Worm (Caenorhabditis elegans) whole organism, young adult: Measurements from ENCODE around the gene moe-3.

Source experiments
- B0035.1 ChIP-seq: sonication (generic microtip); optimal IDR thresholded peaks from 2 replicates; lab custom pipeline; 2016; ENCODE audit warnings: missing genetic modification characterization, mild to moderate bottlenecking, missing compliant biosample characterization, missing genotype, missing genetic modification reagents
- B0336.3 ChIP-seq: fragments of 200-800 bp; sonication (Bioruptor generic); IDR thresholded peaks from 2 replicates; pipeline ENCODE4 v1.3.6; 2022; ENCODE audit warnings: missing genetic modification characterization, missing compliant biosample characterization
- D2030.7 ChIP-seq: fragments of 200-800 bp; sonication (Bioruptor generic); IDR thresholded peaks from 2 replicates; pipeline ENCODE4 v1.3.6; 2022; ENCODE audit warnings: missing genetic modification reagents, missing genetic modification characterization, missing compliant biosample characterization
- F10E7.11 ChIP-seq: sonication (generic microtip); optimal IDR thresholded peaks from 2 replicates; lab custom pipeline; 2017; ENCODE audit warnings: mild to moderate bottlenecking, missing genetic modification characterization, moderate library complexity, missing compliant biosample characterization
- F33H1.4 ChIP-seq: fragments of 200-800 bp; sonication (Bioruptor generic); IDR thresholded peaks from 2 replicates; pipeline ENCODE4 v1.3.6; 2022; ENCODE audit warnings: missing genetic modification reagents, missing genetic modification characterization, missing compliant biosample characterization
- F49E8.2 ChIP-seq: sonication (generic microtip); optimal IDR thresholded peaks from 3 replicates; lab custom pipeline; 2017; ENCODE audit warnings: missing genetic modification characterization, mild to moderate bottlenecking, missing compliant biosample characterization, antibody characterized with exemption, moderate library complexity; ENCODE audit not compliant: insufficient read depth
- K11D2.4 ChIP-seq: fragments of 200-800 bp; sonication (Bioruptor generic); IDR thresholded peaks from 2 replicates; pipeline ENCODE4 v1.3.6; 2022; ENCODE audit warnings: missing genetic modification reagents, missing genetic modification characterization, missing compliant biosample characterization
- Y56A3A.18 ChIP-seq: fragments of 200-800 bp; sonication (Bioruptor generic); IDR thresholded peaks from 2 replicates; pipeline ENCODE4 v1.3.6; 2022; ENCODE audit warnings: missing genetic modification reagents, missing genetic modification characterization, missing compliant biosample characterization
- Y67H2A.10 ChIP-seq: fragments of 200-800 bp; sonication (Bioruptor generic); conservative IDR thresholded peaks from 2 replicates; pipeline ENCODE4 v1.3.6; 2022; ENCODE audit warnings: missing genetic modification reagents, missing genetic modification characterization, missing compliant biosample characterization
- Y95B8A.8 ChIP-seq: fragments of 200-800 bp; sonication (Bioruptor generic); IDR thresholded peaks from 2 replicates; pipeline ENCODE4 v1.3.6; 2022; ENCODE audit warnings: missing genetic modification reagents, missing genetic modification characterization, missing compliant biosample characterization
- ZK185.1 ChIP-seq: sonication (generic microtip); optimal IDR thresholded peaks from 2 replicates; lab custom pipeline; 2016; ENCODE audit warnings: mild to moderate bottlenecking, missing genetic modification characterization, missing compliant biosample characterization; ENCODE audit not compliant: poor library complexity, severe bottlenecking
- akir-1 ChIP-seq: fragments of 200-800 bp; sonication (Bioruptor generic); optimal IDR thresholded peaks from 2 replicates; lab custom pipeline; 2018; ENCODE audit warnings: mild to moderate bottlenecking, missing genetic modification characterization, moderate library complexity, missing compliant biosample characterization
- aptf-3 ChIP-seq: fragments of 200-800 bp; sonication (Bioruptor generic); IDR thresholded peaks from 2 replicates; pipeline ENCODE4 v1.3.6; 2022; ENCODE audit warnings: missing genetic modification characterization, missing compliant biosample characterization
- atf-7 ChIP-seq: sonication (generic microtip); optimal IDR thresholded peaks from 2 replicates; lab custom pipeline; 2017; ENCODE audit warnings: mild to moderate bottlenecking, missing genetic modification characterization, missing compliant biosample characterization
- athp-1 ChIP-seq: sonication (generic microtip); optimal IDR thresholded peaks from 2 replicates; lab custom pipeline; 2017; ENCODE audit warnings: mild to moderate bottlenecking, missing genetic modification characterization, missing compliant biosample characterization
- attf-5 ChIP-seq: fragments of 200-800 bp; sonication (Bioruptor generic); optimal IDR thresholded peaks from 2 replicates; lab custom pipeline; 2018; ENCODE audit warnings: mild to moderate bottlenecking, missing genetic modification characterization, missing compliant biosample characterization
- ceh-58 ChIP-seq: fragments of 200-800 bp; sonication (Bioruptor generic); IDR thresholded peaks from 2 replicates; pipeline ENCODE4 v1.3.6; 2022; ENCODE audit warnings: missing genetic modification characterization, missing compliant biosample characterization
- ceh-91 ChIP-seq: fragments of 200-800 bp; sonication (Bioruptor generic); IDR thresholded peaks from 2 replicates; pipeline ENCODE4 v1.3.6; 2022; ENCODE audit warnings: missing genetic modification reagents, missing genetic modification characterization, missing compliant biosample characterization
- chd-7 ChIP-seq: sonication (generic microtip); optimal IDR thresholded peaks from 2 replicates; lab custom pipeline; 2016; ENCODE audit warnings: mild to moderate bottlenecking, missing genetic modification characterization, moderate library complexity, missing compliant biosample characterization
- egl-18 ChIP-seq: fragments of 200-800 bp; sonication (Bioruptor generic); IDR thresholded peaks from 2 replicates; pipeline ENCODE4 v1.3.6; 2022; ENCODE audit warnings: missing genetic modification reagents, missing genetic modification characterization, missing compliant biosample characterization
- egrh-3 ChIP-seq: fragments of 200-800 bp; sonication (Bioruptor generic); IDR thresholded peaks from 2 replicates; pipeline ENCODE4 v1.3.6; 2022; ENCODE audit warnings: missing genetic modification reagents, missing genetic modification characterization, missing compliant biosample characterization
- him-1 ChIP-seq: sonication (generic microtip); optimal IDR thresholded peaks from 2 replicates; lab custom pipeline; 2016; ENCODE audit warnings: missing genotype, missing genetic modification reagents, missing genetic modification characterization, missing compliant biosample characterization
- hlh-12 ChIP-seq: sonication (generic microtip); optimal IDR thresholded peaks from 2 replicates; lab custom pipeline; 2016; ENCODE audit warnings: missing genetic modification characterization, missing compliant biosample characterization
- hlh-26 ChIP-seq: fragments of 200-800 bp; sonication (Bioruptor generic); conservative IDR thresholded peaks from 2 replicates; pipeline ENCODE4 v1.3.6; 2022; ENCODE audit warnings: missing genetic modification reagents, missing genetic modification characterization, missing compliant biosample characterization
- hmg-1.2 ChIP-seq: fragments of 200-800 bp; sonication (Bioruptor generic); IDR thresholded peaks from 2 replicates; pipeline ENCODE4 v1.3.6; 2022; ENCODE audit warnings: missing genetic modification reagents, missing genetic modification characterization, missing compliant biosample characterization
- hmg-20 ChIP-seq: fragments of 200-800 bp; sonication (Bioruptor generic); IDR thresholded peaks from 2 replicates; pipeline ENCODE4 v1.3.6; 2022; ENCODE audit warnings: missing genetic modification reagents, missing genetic modification characterization, missing compliant biosample characterization
- let-526 ChIP-seq: fragments of 200-800 bp; sonication (Bioruptor generic); IDR thresholded peaks from 2 replicates; pipeline ENCODE4 v1.3.6; 2022; ENCODE audit warnings: missing genetic modification reagents, missing genetic modification characterization, missing compliant biosample characterization
- let-607 ChIP-seq, 2 experiments: fragments of 200-800 bp in 1 of 2; sonication (Bioruptor generic) in 1 of 2; sonication (generic microtip) in 1 of 2; optimal IDR thresholded peaks; 2 replicates each; lab custom pipeline; 2016 to 2018; ENCODE audit warnings: mild to moderate bottlenecking in 2 of 2, missing compliant biosample characterization in 2 of 2, missing genetic modification characterization in 2 of 2, moderate library complexity in 2 of 2, missing genotype in 1 of 2
- lin-26 ChIP-seq: fragments of 200-800 bp; sonication (Bioruptor generic); IDR thresholded peaks from 2 replicates; pipeline ENCODE4 v1.3.6; 2022; ENCODE audit warnings: missing genetic modification reagents, missing genetic modification characterization, missing compliant biosample characterization
- lin-40 ChIP-seq: sonication (generic microtip); optimal IDR thresholded peaks from 2 replicates; lab custom pipeline; 2016; ENCODE audit warnings: missing genetic modification characterization, mild to moderate bottlenecking, missing compliant biosample characterization, missing genotype, missing genetic modification reagents
- lin-54 ChIP-seq: fragments of 200-800 bp; sonication (Bioruptor generic); optimal IDR thresholded peaks from 2 replicates; lab custom pipeline; 2018; ENCODE audit warnings: mild to moderate bottlenecking, missing genetic modification characterization, missing compliant biosample characterization
- lir-1 ChIP-seq: fragments of 200-800 bp; sonication (Bioruptor generic); conservative IDR thresholded peaks from 2 replicates; pipeline ENCODE4 v1.3.6; 2022; ENCODE audit warnings: missing genetic modification reagents, missing genetic modification characterization, missing compliant biosample characterization
- lsy-27 ChIP-seq: sonication (generic microtip); optimal IDR thresholded peaks from 2 replicates; lab custom pipeline; 2017; ENCODE audit warnings: missing genetic modification characterization, mild to moderate bottlenecking, missing compliant biosample characterization, antibody characterized with exemption, missing genotype, borderline replicate concordance; ENCODE audit not compliant: insufficient read depth
- madf-10 ChIP-seq: sonication (generic microtip); optimal IDR thresholded peaks from 2 replicates; lab custom pipeline; 2016; ENCODE audit warnings: mild to moderate bottlenecking, missing genetic modification characterization, missing compliant biosample characterization
- madf-3 ChIP-seq: fragments of 200-800 bp; sonication (Bioruptor generic); IDR thresholded peaks from 2 replicates; pipeline ENCODE4 v1.3.6; 2022; ENCODE audit warnings: missing genetic modification reagents, missing genetic modification characterization, missing compliant biosample characterization
- mcd-1 ChIP-seq: fragments of 200-800 bp; sonication (Bioruptor generic); IDR thresholded peaks from 2 replicates; pipeline ENCODE4 v1.3.6; 2022; ENCODE audit warnings: missing genetic modification reagents, missing genetic modification characterization, missing compliant biosample characterization
- repo-1 ChIP-seq: sonication (generic microtip); optimal IDR thresholded peaks from 2 replicates; lab custom pipeline; 2017; ENCODE audit warnings: mild to moderate bottlenecking, missing genetic modification characterization, missing compliant biosample characterization
- snpc-1.3 ChIP-seq: sonication (generic microtip); optimal IDR thresholded peaks from 2 replicates; lab custom pipeline; 2017; ENCODE audit warnings: missing genetic modification characterization, mild to moderate bottlenecking, missing compliant biosample characterization, antibody characterized with exemption, moderate library complexity, missing genotype, missing genetic modification reagents; ENCODE audit not compliant: insufficient read depth
- snpc-4 ChIP-seq, 5 experiments: fragments of 150-350 bp in 1 of 5; sonication (generic microtip) in 4 of 5; optimal IDR thresholded peaks; 2 replicates each; lab custom pipeline; 2014 to 2018; ENCODE audit warnings: missing genetic modification characterization in 5 of 5, missing biosample characterization in 3 of 5, antibody characterized with exemption in 2 of 5, mild to moderate bottlenecking in 2 of 5, missing compliant biosample characterization in 2 of 5, missing genotype in 2 of 5, moderate library complexity in 2 of 5, missing genetic modification reagents in 1 of 5
- somi-1 ChIP-seq: fragments of 200-800 bp; sonication (Bioruptor generic); optimal IDR thresholded peaks from 2 replicates; lab custom pipeline; 2018; ENCODE audit warnings: mild to moderate bottlenecking, missing genetic modification characterization, missing compliant biosample characterization
- sptf-2 ChIP-seq: fragments of 200-800 bp; sonication (Bioruptor generic); optimal IDR thresholded peaks from 2 replicates; lab custom pipeline; 2018; ENCODE audit warnings: mild to moderate bottlenecking, missing genetic modification characterization, missing compliant biosample characterization
- tlf-1 ChIP-seq: fragments of 200-800 bp; sonication (Bioruptor generic); optimal IDR thresholded peaks from 2 replicates; lab custom pipeline; 2018; ENCODE audit warnings: mild to moderate bottlenecking, missing genetic modification characterization, missing compliant biosample characterization
- unc-62 ChIP-seq: fragments of 150-350 bp; optimal IDR thresholded peaks from 2 replicates; lab custom pipeline; 2014; ENCODE audit warnings: missing biosample characterization, missing genetic modification reagents, missing genetic modification characterization
- xnd-1 ChIP-seq: sonication (generic microtip); optimal IDR thresholded peaks from 2 replicates; lab custom pipeline; 2016; ENCODE audit warnings: missing genotype, missing genetic modification reagents, missing genetic modification characterization, missing compliant biosample characterization
- ztf-3 ChIP-seq: fragments of 200-800 bp; sonication (Bioruptor generic); optimal IDR thresholded peaks from 2 replicates; lab custom pipeline; 2018; ENCODE audit warnings: mild to moderate bottlenecking, missing genetic modification characterization, missing compliant biosample characterization
- ztf-6 ChIP-seq: fragments of 200-800 bp; sonication (Bioruptor generic); IDR thresholded peaks from 2 replicates; pipeline ENCODE4 v1.3.6; 2022; ENCODE audit warnings: missing genetic modification reagents, missing genetic modification characterization, missing compliant biosample characterization

The moe-3 gene

ce11 chrII:13156971-13157370, 8.6 kb downstream of the moe-3 start, which contains the start of the genes hpr-17 and F32A11.1 (continued):
- TF ChIP-seq xnd-1 (tag; lab: Kevin White, UChicago) (peak; percentile 39), hlh-26 (GFP tag; lab: Robert Waterston, UW) (no peak), somi-1 (GFP tag; lab: Kevin White, UChicago) (no peak), unc-62 (GFP tag; lab: Kevin White, UChicago) (no peak), chd-7 (no peak), ceh-91 (no peak), Y67H2A.10 (no peak), snpc-4 (GFP tag; optimal IDR thresholded peaks at IDR 0.05; lab: Kevin White, UChicago) (peak; percentile 40), snpc-4 (tag; optimal IDR thresholded peaks at IDR 0.05; lab: Kevin White, UChicago) (peak; percentile 47 to 78 (median 62)), Y56A3A.18 (no peak), atf-7 (tag; lab: Kevin White, UChicago) (peak; percentile 7), hlh-12 (tag; lab: Kevin White, UChicago) (no peak), ztf-6 (no peak), lsy-27 (tag; lab: Kevin White, UChicago) (no peak), him-1 (tag; lab: Kevin White, UChicago) (no peak), attf-5 (GFP tag; lab: Kevin White, UChicago) (peak; percentile 39), B0336.3 (GFP tag; lab: Robert Waterston, UW) (peak; percentile 74), Y95B8A.8 (GFP tag; lab: Robert Waterston, UW) (no peak), egrh-3 (GFP tag; lab: Robert Waterston, UW) (no peak), tlf-1 (GFP tag; lab: Kevin White, UChicago) (peak; percentile 12), lir-1 (peak; percentile 31; the same call in 1 of the 2 replicates), hmg-20 (GFP tag; lab: Robert Waterston, UW) (0 out of 2 replicates have a peak, but pooled peaks have one; percentile 42), egl-18 (no peak), madf-3 (GFP tag; lab: Robert Waterston, UW) (0 out of 2 replicates have a peak, but pooled peaks have one; percentile 48), F49E8.2 (tag; lab: Kevin White, UChicago) (no peak), lin-54 (GFP tag; lab: Kevin White, UChicago) (peak; percentile 97), ztf-3 (GFP tag; lab: Kevin White, UChicago) (no peak), sptf-2 (GFP tag; lab: Kevin White, UChicago) (no peak), athp-1 (tag; lab: Kevin White, UChicago) (peak; percentile 7)

ce11 chrII:13156071-13156470, 9.5 kb downstream of the moe-3 start:
- TF ChIP-seq lin-54 (GFP tag; lab: Kevin White, UChicago) (peak; percentile 59), Y95B8A.8 (GFP tag; lab: Robert Waterston, UW) (no peak), snpc-4 (GFP tag; optimal IDR thresholded peaks at IDR 0.05; lab: Kevin White, UChicago) (no peak), snpc-4 (tag; optimal IDR thresholded peaks at IDR 0.05; lab: Kevin White, UChicago) (no peak), B0336.3 (GFP tag; lab: Robert Waterston, UW) (no peak), mcd-1 (peak; percentile 63), B0035.1 (no peak), madf-10 (tag; lab: Kevin White, UChicago) (no peak), D2030.7 (0 out of 2 replicates have a peak, but pooled peaks have one; percentile 11), F33H1.4 (GFP tag; lab: Robert Waterston, UW) (no peak), F10E7.11 (tag; lab: Kevin White, UChicago) (no peak), hmg-1.2 (GFP tag; lab: Robert Waterston, UW) (no peak), let-607 (tag; optimal IDR thresholded peaks at IDR 0.05; lab: Kevin White, UChicago) (no peak), repo-1 (no peak), let-526 (GFP tag; lab: Robert Waterston, UW) (no peak), ZK185.1 (tag; lab: Kevin White, UChicago) (no peak), ceh-58 (GFP tag; lab: Robert Waterston, UW) (no peak), lin-40 (no peak), lin-26 (no peak), aptf-3 (GFP tag; lab: Robert Waterston, UW) (no peak), hmg-20 (GFP tag; lab: Robert Waterston, UW) (no peak), K11D2.4 (GFP tag; lab: Robert Waterston, UW) (no peak), hlh-12 (tag; lab: Kevin White, UChicago) (no peak), akir-1 (GFP tag; lab: Kevin White, UChicago) (no peak), snpc-1.3 (tag; lab: Kevin White, UChicago) (no peak)
